Fruit fly (Drosophila melanogaster) whole organism, wandering third instar larva: ENCODE data around the gene Ostgamma.

Experiments used
- Abd-B ChIP-seq: fragments of >200 bp; optimal IDR thresholded peaks from 2 replicates; lab custom pipeline; 2017; ENCODE audit warnings: missing biosample characterization, missing genetic modification characterization
- CG32264 ChIP-seq: fragments of 200-800 bp; sonication (Bioruptor generic); optimal IDR thresholded peaks from 2 replicates; lab custom pipeline; 2016; ENCODE audit warnings: missing biosample characterization, missing genetic modification characterization
- CG9705 ChIP-seq: fragments of 200-800 bp; sonication (Bioruptor generic); optimal IDR thresholded peaks from 2 replicates; lab custom pipeline; 2018; ENCODE audit warnings: missing biosample characterization, mild to moderate bottlenecking, missing genetic modification characterization
- CrebA ChIP-seq: fragments of 200-800 bp; sonication (Bioruptor generic); optimal IDR thresholded peaks from 2 replicates; lab custom pipeline; 2016; ENCODE audit warnings: missing biosample characterization, mild to moderate bottlenecking, missing genetic modification characterization, borderline replicate concordance
- Dfd ChIP-seq: fragments of >200 bp; optimal IDR thresholded peaks from 2 replicates; lab custom pipeline; 2017; ENCODE audit warnings: missing biosample characterization, missing genetic modification characterization
- Dif ChIP-seq: fragments of 200-275, 200-300 bp; sonication (Bioruptor generic); optimal IDR thresholded peaks from 2 replicates; lab custom pipeline; 2018; ENCODE audit warnings: missing biosample characterization, missing genetic modification characterization; ENCODE audit not compliant: partially characterized antibody
- GATAd ChIP-seq: sonication (Bioruptor generic); optimal IDR thresholded peaks from 2 replicates; lab custom pipeline; 2016; ENCODE audit warnings: missing biosample characterization, missing genetic modification characterization
- HLH106 ChIP-seq: fragments of 200-800 bp; optimal IDR thresholded peaks from 3 replicates; lab custom pipeline; 2019; ENCODE audit warnings: missing biosample characterization, mild to moderate bottlenecking, missing genetic modification characterization, moderate library complexity
- Hnf4 ChIP-seq: fragments of 200-800 bp; sonication (Bioruptor generic); optimal IDR thresholded peaks from 2 replicates; lab custom pipeline; 2016; ENCODE audit warnings: missing biosample characterization, mild to moderate bottlenecking, missing genetic modification characterization
- Hr78 ChIP-seq: fragments of >200 bp; optimal IDR thresholded peaks from 2 replicates; lab custom pipeline; 2017; ENCODE audit warnings: missing biosample characterization, missing genetic modification characterization
- Myc ChIP-seq: fragments of >200 bp; optimal IDR thresholded peaks from 2 replicates; lab custom pipeline; 2017
- OdsH ChIP-seq: fragments of 200-800 bp; sonication (Bioruptor generic); optimal IDR thresholded peaks from 2 replicates; lab custom pipeline; 2016; ENCODE audit warnings: missing biosample characterization, mild to moderate bottlenecking, missing genetic modification characterization
- Rel ChIP-seq, 2 experiments: fragments of 200-800 bp; sonication (Bioruptor generic) in 1 of 2; optimal IDR thresholded peaks; 2 replicates in 1 of 2; 3 replicates in 1 of 2; lab custom pipeline; 2016 to 2019; ENCODE audit warnings: mild to moderate bottlenecking in 2 of 2, missing biosample characterization in 2 of 2, missing genetic modification characterization in 2 of 2, moderate library complexity in 1 of 2
- Sp1 ChIP-seq: fragments of 200-800 bp; sonication (Bioruptor generic); optimal IDR thresholded peaks from 3 replicates; lab custom pipeline; 2019; ENCODE audit warnings: missing biosample characterization, mild to moderate bottlenecking, missing genetic modification characterization, moderate library complexity
- Vsx2 ChIP-seq: fragments of 200-300, 225-300 bp; sonication (Bioruptor generic); optimal IDR thresholded peaks from 2 replicates; lab custom pipeline; 2018; ENCODE audit warnings: missing biosample characterization, missing genetic modification characterization; ENCODE audit not compliant: partially characterized antibody
- br ChIP-seq: fragments of 200-800 bp; sonication (Bioruptor generic); optimal IDR thresholded peaks from 2 replicates; lab custom pipeline; 2016; ENCODE audit warnings: missing biosample characterization, missing genetic modification characterization
- brk ChIP-seq: fragments of 200-800 bp; sonication (Bioruptor generic); optimal IDR thresholded peaks from 2 replicates; lab custom pipeline; 2016; ENCODE audit warnings: missing biosample characterization, mild to moderate bottlenecking, missing genetic modification characterization
- dsf ChIP-seq: sonication (Bioruptor generic); optimal IDR thresholded peaks from 2 replicates; lab custom pipeline; 2016; ENCODE audit warnings: missing biosample characterization, missing genetic modification characterization, borderline replicate concordance
- foxo ChIP-seq, 2 experiments: fragments of 200-800 bp; sonication (Bioruptor generic); optimal IDR thresholded peaks; 2 replicates in 1 of 2; 3 replicates in 1 of 2; lab custom pipeline; 2016 to 2017; ENCODE audit warnings: missing biosample characterization in 2 of 2, missing genetic modification characterization in 2 of 2
- fru ChIP-seq: fragments of 200-800 bp; sonication (Bioruptor generic); optimal IDR thresholded peaks from 3 replicates; lab custom pipeline; 2016; ENCODE audit warnings: missing biosample characterization, mild to moderate bottlenecking, missing genetic modification characterization
- h ChIP-seq: fragments of 200-800 bp; sonication (Bioruptor generic); optimal IDR thresholded peaks from 3 replicates; lab custom pipeline; 2016; ENCODE audit warnings: missing biosample characterization, mild to moderate bottlenecking, missing genetic modification characterization
- jim ChIP-seq: fragments of 175-275, 200-325 bp; sonication (Bioruptor generic); optimal IDR thresholded peaks from 2 replicates; lab custom pipeline; 2016; ENCODE audit warnings: missing biosample characterization, mild to moderate bottlenecking, missing genetic modification characterization
- lola ChIP-seq: fragments of >200 bp; optimal IDR thresholded peaks from 2 replicates; lab custom pipeline; 2017; ENCODE audit warnings: missing biosample characterization, missing genetic modification characterization
- pan ChIP-seq: fragments of >200 bp; optimal IDR thresholded peaks from 2 replicates; lab custom pipeline; 2017
- psq ChIP-seq: fragments of 200-800 bp; sonication (Bioruptor generic); optimal IDR thresholded peaks from 3 replicates; lab custom pipeline; 2017; ENCODE audit warnings: missing biosample characterization, mild to moderate bottlenecking, missing genetic modification characterization, moderate library complexity
- sage ChIP-seq: fragments of 200-800 bp; sonication (Bioruptor generic); optimal IDR thresholded peaks from 2 replicates; lab custom pipeline; 2016; ENCODE audit warnings: missing biosample characterization, mild to moderate bottlenecking, missing genetic modification characterization
- sv ChIP-seq: fragments of 200-800 bp; sonication (Bioruptor generic); optimal IDR thresholded peaks from 3 replicates; lab custom pipeline; 2016; ENCODE audit warnings: missing biosample characterization, missing genetic modification characterization
- tai ChIP-seq: sonication (Bioruptor generic); optimal IDR thresholded peaks from 2 replicates; lab custom pipeline; 2016; ENCODE audit warnings: missing biosample characterization, missing genetic modification characterization
- usp ChIP-seq: fragments of >200 bp; optimal IDR thresholded peaks from 2 replicates; lab custom pipeline; 2017; ENCODE audit warnings: missing biosample characterization, missing genetic modification characterization
- woc ChIP-seq: sonication (Bioruptor generic); optimal IDR thresholded peaks from 2 replicates; lab custom pipeline; 2016; ENCODE audit warnings: missing biosample characterization, mild to moderate bottlenecking, missing genetic modification characterization

The Ostgamma gene

dm6 chr2L:8344536-8344935, 36.5 kb upstream of the Ostgamma start:
- TF ChIP-seq Hr78 (no peak), h (peak; percentile 63), Dif (GFP tag; lab: Kevin White, UChicago) (no peak), Rel (GFP tag; optimal IDR thresholded peaks at IDR 0.05; lab: Kevin White, UChicago) (no peak), Rel (tag; optimal IDR thresholded peaks at IDR 0.05; lab: Kevin White, UChicago) (peak; percentile 20)

DNA sequence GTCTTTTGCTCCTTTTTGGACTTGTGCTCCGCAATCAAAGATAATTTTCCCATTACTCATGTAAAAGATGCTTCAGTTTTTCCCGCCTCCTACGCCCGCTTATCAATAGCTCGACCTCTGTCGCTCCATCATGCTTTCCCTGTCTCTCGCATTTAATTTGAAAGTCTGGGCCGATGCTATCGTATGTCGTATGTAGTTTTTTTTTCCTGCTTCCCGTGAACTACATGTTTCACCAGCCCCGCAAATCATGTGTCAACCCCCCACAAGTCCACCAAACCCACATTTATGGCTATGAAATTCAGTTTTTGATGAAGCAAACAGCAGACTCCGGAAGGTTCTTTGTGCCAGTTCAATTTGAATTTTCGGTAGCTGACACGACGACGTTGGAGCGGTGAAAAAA, 34.4 kb upstream of the Ostgamma start, which contains the start of gene CG14273:
Gene CG14273 (plus strand): TSS at position 301 of the 400 bp plus-strand sequence.
- no peak for TF ChIP-seq Dfd (GFP tag; lab: Kevin White, UChicago)
- no peak for TF ChIP-seq jim
- no peak for TF ChIP-seq tai
- TF ChIP-seq sage (GFP tag; lab: Kevin White, UChicago): no peak
- TF ChIP-seq pan (lab: Kevin White, UChicago): no peak
- no peak for TF ChIP-seq brk
- no peak for TF ChIP-seq Rel (GFP tag; optimal IDR thresholded peaks at IDR 0.05; lab: Kevin White, UChicago)
- no peak for TF ChIP-seq Rel (tag; optimal IDR thresholded peaks at IDR 0.05; lab: Kevin White, UChicago)
- TF ChIP-seq CG32264 (GFP tag; lab: Kevin White, UChicago): no peak

DNA sequence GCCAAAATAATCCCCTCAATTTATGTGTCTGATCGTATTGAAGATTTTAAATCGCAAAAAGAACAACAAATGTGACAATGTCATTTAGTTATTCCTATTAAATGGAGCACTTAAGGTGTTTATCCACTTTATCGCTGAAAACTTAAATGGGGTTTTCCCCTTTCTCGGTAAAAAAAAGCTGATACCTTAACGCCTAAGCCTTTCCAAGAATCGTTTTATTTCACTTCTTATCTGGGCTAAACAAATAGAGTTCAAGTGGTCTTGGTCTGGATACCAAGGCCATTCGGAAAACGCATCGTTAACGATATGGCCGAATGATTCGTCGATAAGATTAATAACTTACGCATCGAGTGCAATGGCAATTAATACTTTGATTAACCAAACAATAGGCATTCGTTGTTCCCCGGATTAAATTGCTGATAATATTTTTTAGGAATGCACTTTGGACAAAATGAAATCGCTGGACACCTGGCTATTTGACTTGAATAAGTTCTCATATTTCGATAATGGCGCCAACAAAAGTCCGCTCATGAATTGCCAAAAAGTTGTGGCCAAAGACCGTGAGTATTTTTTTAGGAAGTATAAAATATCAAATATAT, 31.9 kb upstream of the Ostgamma start:
- no peak for TF ChIP-seq Rel (GFP tag; optimal IDR thresholded peaks at IDR 0.05; lab: Kevin White, UChicago)
- peak; percentile 96 for TF ChIP-seq Rel (tag; optimal IDR thresholded peaks at IDR 0.05; lab: Kevin White, UChicago)
- TF ChIP-seq sage (GFP tag; lab: Kevin White, UChicago): no peak
- TF ChIP-seq, all 38 proteins: peak for 1

dm6 chr2L:8338039-8338438, 30.0 kb upstream of the Ostgamma start, which contains the start of gene witty:
witty (plus strand) TSS chr2L:8338287.
- TF ChIP-seq GATAd (GFP tag; lab: Kevin White, UChicago) (no peak), CrebA (no peak), br (GFP tag; lab: Kevin White, UChicago) (no peak), foxo (GFP tag; optimal IDR thresholded peaks at IDR 0.05; lab: Kevin White, UChicago) (no peak), Myc (lab: Kevin White, UChicago) (no peak), sv (GFP tag; lab: Kevin White, UChicago) (no peak), Vsx2 (GFP tag; lab: Kevin White, UChicago) (no peak), CG9705 (no peak), CG32264 (GFP tag; lab: Kevin White, UChicago) (no peak), h (no peak), woc (no peak), OdsH (GFP tag; lab: Kevin White, UChicago) (no peak), tai (no peak), HLH106 (tag; lab: Kevin White, UChicago) (no peak)

DNA sequence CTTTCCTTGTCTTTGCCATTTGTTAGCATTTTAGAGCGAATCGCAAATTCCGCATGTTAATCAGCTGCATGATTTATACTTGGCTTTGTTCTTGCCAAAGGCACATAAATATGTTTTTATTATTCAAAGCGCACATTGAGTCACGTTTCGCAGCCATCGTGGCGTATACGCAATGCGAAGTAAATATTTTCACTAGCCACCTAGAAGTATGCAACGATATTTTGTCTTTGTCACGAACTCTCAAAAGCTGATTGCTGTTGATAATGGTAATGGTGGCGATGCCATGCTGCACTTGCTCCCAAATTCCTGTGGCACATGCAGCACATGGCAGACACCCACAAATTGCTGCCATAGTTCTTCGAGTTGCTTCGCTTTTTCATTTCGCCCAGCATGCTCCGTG, 26.7 kb upstream of the Ostgamma start:
- peak; percentile 76 for TF ChIP-seq Dif (GFP tag; lab: Kevin White, UChicago)
- TF ChIP-seq Abd-B (GFP tag; lab: Kevin White, UChicago): no peak
- TF ChIP-seq Hr78: no peak
- TF ChIP-seq Hnf4: no peak
- TF ChIP-seq usp (GFP tag; lab: Kevin White, UChicago): no peak
- no peak for TF ChIP-seq sage (GFP tag; lab: Kevin White, UChicago)
- TF ChIP-seq fru: no peak
- TF ChIP-seq dsf (GFP tag; lab: Kevin White, UChicago): no peak
- TF ChIP-seq OdsH (GFP tag; lab: Kevin White, UChicago): no peak
- no peak for TF ChIP-seq lola (GFP tag; lab: Kevin White, UChicago)
- peak; percentile 2 for TF ChIP-seq Myc (lab: Kevin White, UChicago)
- TF ChIP-seq CG9705: no peak
- TF ChIP-seq Rel (GFP tag; optimal IDR thresholded peaks at IDR 0.05; lab: Kevin White, UChicago): no peak
- TF ChIP-seq Rel (tag; optimal IDR thresholded peaks at IDR 0.05; lab: Kevin White, UChicago): no peak
- TF ChIP-seq Sp1: no peak
- TF ChIP-seq psq (GFP tag; lab: Kevin White, UChicago): no peak
- no peak for TF ChIP-seq CG32264 (GFP tag; lab: Kevin White, UChicago)
- no peak for TF ChIP-seq GATAd (GFP tag; lab: Kevin White, UChicago)
- no peak for TF ChIP-seq sv (GFP tag; lab: Kevin White, UChicago)
- TF ChIP-seq, all 38 proteins: peak for 2
